Worm (Caenorhabditis elegans): Measurements from ENCODE around the gene cnc-5.

DNA sequence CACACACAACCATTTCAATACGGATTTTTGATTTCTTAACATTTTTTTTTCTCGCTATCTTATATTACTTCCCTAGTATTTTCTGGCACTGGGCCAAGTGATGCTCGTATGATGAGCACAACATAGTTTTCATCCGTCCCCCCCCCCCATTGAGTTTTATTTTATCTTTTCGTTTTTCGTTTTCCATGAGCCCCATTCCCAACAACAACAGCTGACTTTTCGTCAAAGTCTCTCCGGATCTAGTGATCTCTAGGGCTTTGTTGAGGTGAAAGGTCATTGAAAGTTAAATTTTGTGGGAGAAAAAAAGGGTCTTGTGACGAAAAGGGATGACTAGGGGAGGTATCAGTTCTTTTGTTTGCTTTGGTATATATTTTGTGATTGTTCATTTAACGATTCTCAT is 35.7 kb downstream of the cnc-5 start:
- TF ChIP-seq zfp-3 (GFP tag; conservative IDR thresholded peaks at IDR 0.05) (no peak), aha-1 (tag) (no peak), ZK546.5 (tag; optimal IDR thresholded peaks at IDR 0.05) (no peak), lin-15B (tag; optimal IDR thresholded peaks at IDR 0.05) (no peak), unc-62 (GFP tag; optimal IDR thresholded peaks at IDR 0.05 in 1 of 2) (no peak), unc-62 (tag; optimal IDR thresholded peaks at IDR 0.05) (no peak)

Measured in whole organism, L4 larva.